Fruit fly (Drosophila melanogaster): ENCODE results near the gene ATPsyndelta.

- TF ChIP-seq CG8478 (optimal IDR thresholded peaks at IDR 0.05) (no peak), CTCF (optimal IDR thresholded peaks at IDR 0.05) (no peak)
Measured at dm6 chrX:10247366-10247765, 34.6 kb downstream of the ATPsyndelta start.
